Worm (Caenorhabditis elegans) whole organism, L4 larva: ENCODE results near the gene metl-6.

Experiments
- Y75B8A.6 ChIP-seq: fragments of 200-800 bp; sonication (Bioruptor generic); IDR thresholded peaks from 2 replicates; pipeline ENCODE4 v1.3.6; 2022; ENCODE audit warnings: missing genetic modification reagents, missing genetic modification characterization, missing compliant biosample characterization
- daf-19 ChIP-seq: fragments of 200-800 bp; sonication (Bioruptor generic); conservative IDR thresholded peaks from 2 replicates; pipeline ENCODE4 v1.3.6; 2022; ENCODE audit warnings: missing genetic modification characterization, missing compliant biosample characterization
- dve-1 ChIP-seq: sonication (generic microtip); optimal IDR thresholded peaks from 2 replicates; lab custom pipeline; 2017; ENCODE audit warnings: antibody characterized with exemption, mild to moderate bottlenecking, missing genetic modification characterization, missing compliant biosample characterization; ENCODE audit not compliant: insufficient read depth
- nhr-10 ChIP-seq: fragments of 150-350 bp; optimal IDR thresholded peaks from 2 replicates; lab custom pipeline; 2014; ENCODE audit warnings: missing biosample characterization, missing genetic modification characterization
- pqm-1 ChIP-seq: sonication (generic microtip); optimal IDR thresholded peaks from 2 replicates; lab custom pipeline; 2017; ENCODE audit warnings: missing biosample characterization, missing genetic modification characterization
- set-16 ChIP-seq: fragments of 200-800 bp; sonication (Bioruptor generic); IDR thresholded peaks from 2 replicates; pipeline ENCODE4 v1.3.6; 2022; ENCODE audit warnings: missing genetic modification reagents, missing genetic modification characterization, missing compliant biosample characterization
- skn-1 ChIP-seq: fragments of 150-350 bp; optimal IDR thresholded peaks from 2 replicates; lab custom pipeline; 2014; ENCODE audit warnings: missing biosample characterization, missing genetic modification characterization
- unc-62 ChIP-seq, 3 experiments: fragments of 150-350 bp in 1 of 3; sonication (generic microtip); optimal IDR thresholded peaks in 2 of 3; peaks in 1 of 3; 1 replicate in 1 of 3; 2 replicates in 2 of 3; lab custom pipeline; 2014 to 2017; ENCODE audit warnings: missing biosample characterization in 3 of 3, missing genetic modification characterization in 3 of 3, missing genetic modification reagents in 3 of 3, missing genotype in 1 of 3
- zag-1 ChIP-seq: fragments of 150-350 bp; optimal IDR thresholded peaks from 2 replicates; lab custom pipeline; 2014; ENCODE audit warnings: missing biosample characterization, missing genetic modification characterization

ce11 chrIII:3956293-3956692 is 34.8 kb upstream of the metl-6 start, which contains the start of gene F37A8.5:
- TF ChIP-seq pqm-1 (tag; lab: Kevin White, UChicago): no peak
- TF ChIP-seq unc-62 (GFP tag; optimal IDR thresholded peaks at IDR 0.05 in 1 of 2; lab: Kevin White, UChicago): no peak
- TF ChIP-seq unc-62 (tag; optimal IDR thresholded peaks at IDR 0.05; lab: Kevin White, UChicago): no peak
- TF ChIP-seq Y75B8A.6 (GFP tag; lab: Robert Waterston, UW): no peak
- no peak for TF ChIP-seq skn-1 (tag; lab: Kevin White, UChicago)
- TF ChIP-seq daf-19 (GFP tag; lab: Robert Waterston, UW): no peak
- TF ChIP-seq set-16 (GFP tag; lab: Robert Waterston, UW): no peak
- no peak for TF ChIP-seq nhr-10
- no peak for TF ChIP-seq zag-1 (tag; lab: Kevin White, UChicago)
- no peak for TF ChIP-seq dve-1 (tag; lab: Kevin White, UChicago)
